Worm (Caenorhabditis elegans) whole organism, L1 larva: ENCODE data around the gene utp-20.

ENCODE experiments used
- C16A3.4 ChIP-seq: fragments of 150-350 bp; optimal IDR thresholded peaks from 2 replicates; lab custom pipeline; 2014; ENCODE audit warnings: missing biosample characterization, missing genetic modification characterization
- C34B4.2 ChIP-seq: sonication (generic microtip); optimal IDR thresholded peaks from 2 replicates; lab custom pipeline; 2017; ENCODE audit warnings: mild to moderate bottlenecking, missing genetic modification characterization, missing compliant biosample characterization
- F16B12.6 ChIP-seq: fragments of 150-350 bp; optimal IDR thresholded peaks from 2 replicates; lab custom pipeline; 2014; ENCODE audit warnings: missing biosample characterization, missing genetic modification characterization
- Y116A8C.19 ChIP-seq: sonication (generic microtip); optimal IDR thresholded peaks from 2 replicates; lab custom pipeline; 2016; ENCODE audit warnings: missing compliant biosample characterization, missing genetic modification characterization, borderline replicate concordance
- blmp-1 ChIP-seq: fragments of 150-350 bp; optimal IDR thresholded peaks from 2 replicates; lab custom pipeline; 2014; ENCODE audit warnings: missing biosample characterization, missing genetic modification characterization
- ceh-63 ChIP-seq: fragments of 200-800 bp; sonication (Bioruptor generic); optimal IDR thresholded peaks from 2 replicates; lab custom pipeline; 2018; ENCODE audit warnings: mild to moderate bottlenecking, missing genetic modification characterization, missing compliant biosample characterization
- ceh-82 ChIP-seq, 3 experiments: fragments of 150-350 bp in 1 of 3; sonication (generic microtip) in 2 of 3; optimal IDR thresholded peaks; 2 replicates each; lab custom pipeline; 2014 to 2017; ENCODE audit warnings: missing biosample characterization in 3 of 3, missing genetic modification characterization in 3 of 3
- ceh-90 ChIP-seq: sonication (generic microtip); optimal IDR thresholded peaks from 2 replicates; lab custom pipeline; 2016; ENCODE audit warnings: missing genetic modification characterization, missing compliant biosample characterization
- dsc-1 ChIP-seq: sonication (generic microtip); optimal IDR thresholded peaks from 2 replicates; lab custom pipeline; 2016; ENCODE audit warnings: mild to moderate bottlenecking, missing genetic modification characterization, missing compliant biosample characterization
- efl-1 ChIP-seq, 4 experiments: fragments of 150-350 bp; optimal IDR thresholded peaks in 3 of 4; peaks in 1 of 4; 1 replicate in 1 of 4; 2 replicates in 3 of 4; lab custom pipeline; 2014; ENCODE audit warnings: missing biosample characterization in 2 of 4, missing genetic modification characterization in 2 of 4, missing genetic modification reagents in 2 of 4
- efl-3 ChIP-seq: fragments of 200-800 bp; sonication (Bioruptor generic); optimal IDR thresholded peaks from 2 replicates; lab custom pipeline; 2018; ENCODE audit warnings: mild to moderate bottlenecking, missing genetic modification characterization, missing compliant biosample characterization
- egl-13 ChIP-seq: sonication (generic microtip); optimal IDR thresholded peaks from 2 replicates; lab custom pipeline; 2016; ENCODE audit warnings: missing genotype, missing genetic modification reagents, missing genetic modification characterization, missing compliant biosample characterization
- elt-2 ChIP-seq: sonication (generic microtip); optimal IDR thresholded peaks from 2 replicates; lab custom pipeline; 2016; ENCODE audit warnings: missing genetic modification characterization, mild to moderate bottlenecking, inconsistent platforms, missing compliant biosample characterization, missing genetic modification reagents
- ets-5 ChIP-seq: fragments of 200-800 bp; sonication (Bioruptor generic); IDR thresholded peaks from 2 replicates; pipeline ENCODE4 v1.3.6; 2022; ENCODE audit warnings: missing genetic modification characterization, missing compliant biosample characterization
- fkh-10 ChIP-seq: sonication (generic microtip); optimal IDR thresholded peaks from 2 replicates; lab custom pipeline; 2017; ENCODE audit warnings: missing biosample characterization, missing genetic modification reagents, missing genetic modification characterization
- fkh-4 ChIP-seq: sonication (generic microtip); optimal IDR thresholded peaks from 2 replicates; lab custom pipeline; 2016; ENCODE audit warnings: missing compliant biosample characterization, missing genetic modification characterization, borderline replicate concordance
- fkh-8 ChIP-seq: sonication (generic microtip); optimal IDR thresholded peaks from 2 replicates; lab custom pipeline; 2016; ENCODE audit warnings: mild to moderate bottlenecking, missing genetic modification characterization, missing compliant biosample characterization
- grh-1 ChIP-seq: fragments of 200-800 bp; sonication (Bioruptor generic); IDR thresholded peaks from 2 replicates; pipeline ENCODE4 v1.3.6; 2022; ENCODE audit warnings: missing genetic modification reagents, missing genetic modification characterization, missing compliant biosample characterization
- hpl-2 ChIP-seq: fragments of 150-350 bp; optimal IDR thresholded peaks from 2 replicates; lab custom pipeline; 2014; ENCODE audit warnings: missing biosample characterization, missing genetic modification reagents, missing genetic modification characterization
- irx-1 ChIP-seq: sonication (generic microtip); optimal IDR thresholded peaks from 2 replicates; lab custom pipeline; 2016; ENCODE audit warnings: missing genetic modification characterization, missing compliant biosample characterization
- lin-14 ChIP-seq: fragments of 200-800 bp; sonication (Bioruptor generic); optimal IDR thresholded peaks from 2 replicates; lab custom pipeline; 2018; ENCODE audit warnings: mild to moderate bottlenecking, missing genetic modification characterization, moderate library complexity, missing compliant biosample characterization
- lin-35 ChIP-seq, 2 experiments: fragments of 150-350 bp; optimal IDR thresholded peaks; 2 replicates each; lab custom pipeline; 2014; ENCODE audit warnings: missing biosample characterization in 2 of 2, missing genetic modification characterization in 2 of 2, missing genetic modification reagents in 2 of 2
- lir-3 ChIP-seq: sonication (generic microtip); optimal IDR thresholded peaks from 2 replicates; lab custom pipeline; 2016; ENCODE audit warnings: mild to moderate bottlenecking, missing genetic modification characterization, moderate library complexity, missing compliant biosample characterization; ENCODE audit not compliant: poor library complexity
- lsy-2 ChIP-seq, 2 experiments: fragments of 150-350 bp; optimal IDR thresholded peaks; 2 replicates each; lab custom pipeline; 2014; ENCODE audit warnings: missing biosample characterization in 2 of 2, missing genetic modification characterization in 2 of 2
- mab-9 ChIP-seq: fragments of 200-800 bp; sonication (Bioruptor generic); IDR thresholded peaks from 2 replicates; pipeline ENCODE4 v1.3.6; 2022; ENCODE audit warnings: missing genetic modification reagents, missing genetic modification characterization, missing compliant biosample characterization
- mef-2 ChIP-seq: fragments of 150-350 bp; optimal IDR thresholded peaks from 2 replicates; lab custom pipeline; 2014; ENCODE audit warnings: missing biosample characterization, missing genetic modification characterization
- mep-1 ChIP-seq: fragments of 150-350 bp; optimal IDR thresholded peaks from 2 replicates; lab custom pipeline; 2014; ENCODE audit warnings: missing biosample characterization, missing genetic modification characterization
- nhr-20 ChIP-seq: sonication (generic microtip); optimal IDR thresholded peaks from 2 replicates; lab custom pipeline; 2016; ENCODE audit warnings: mild to moderate bottlenecking, missing genetic modification characterization, missing compliant biosample characterization
- nhr-28 ChIP-seq: fragments of 150-350 bp; optimal IDR thresholded peaks from 2 replicates; lab custom pipeline; 2014; ENCODE audit warnings: missing biosample characterization, missing genetic modification characterization
- nhr-47 ChIP-seq: sonication (generic microtip); optimal IDR thresholded peaks from 2 replicates; lab custom pipeline; 2016; ENCODE audit warnings: mild to moderate bottlenecking, missing genetic modification characterization, moderate library complexity, missing compliant biosample characterization
- nhr-71 ChIP-seq: sonication (generic microtip); optimal IDR thresholded peaks from 2 replicates; lab custom pipeline; 2016; ENCODE audit warnings: mild to moderate bottlenecking, missing genetic modification characterization, moderate library complexity, missing compliant biosample characterization
- nhr-76 ChIP-seq: sonication (generic microtip); optimal IDR thresholded peaks from 2 replicates; lab custom pipeline; 2017; ENCODE audit warnings: missing biosample characterization, missing genetic modification characterization
- nhr-77 ChIP-seq: fragments of 150-350 bp; optimal IDR thresholded peaks from 2 replicates; lab custom pipeline; 2014; ENCODE audit warnings: missing biosample characterization, missing genetic modification characterization
- nhr-90 ChIP-seq: sonication (generic microtip); optimal IDR thresholded peaks from 2 replicates; lab custom pipeline; 2016; ENCODE audit warnings: mild to moderate bottlenecking, missing genetic modification characterization, missing compliant biosample characterization; ENCODE audit not compliant: poor library complexity
- rnt-1 ChIP-seq: sonication (generic microtip); optimal IDR thresholded peaks from 2 replicates; lab custom pipeline; 2016; ENCODE audit warnings: mild to moderate bottlenecking, missing genetic modification characterization, moderate library complexity, missing compliant biosample characterization
- snpc-4 ChIP-seq: fragments of 150-350 bp; optimal IDR thresholded peaks from 2 replicates; lab custom pipeline; 2014; ENCODE audit warnings: missing biosample characterization, missing genetic modification characterization
- snu-23 ChIP-seq: sonication (generic microtip); optimal IDR thresholded peaks from 2 replicates; lab custom pipeline; 2016; ENCODE audit warnings: missing genetic modification characterization, missing compliant biosample characterization
- tbx-2 ChIP-seq: sonication (generic microtip); optimal IDR thresholded peaks from 2 replicates; lab custom pipeline; 2016; ENCODE audit warnings: missing genetic modification characterization, missing compliant biosample characterization
- tlp-1 ChIP-seq: fragments of 150-350 bp; optimal IDR thresholded peaks from 2 replicates; lab custom pipeline; 2014; ENCODE audit warnings: missing biosample characterization, missing genetic modification characterization
- unc-130 ChIP-seq: fragments of 150-350 bp; optimal IDR thresholded peaks from 2 replicates; lab custom pipeline; 2017; ENCODE audit warnings: missing biosample characterization, missing genetic modification characterization, inconsistent platforms
- unc-62 ChIP-seq: fragments of 150-350 bp; optimal IDR thresholded peaks from 2 replicates; lab custom pipeline; 2014; ENCODE audit warnings: missing biosample characterization, missing genetic modification reagents, missing genetic modification characterization
- unc-86 ChIP-seq: sonication (generic microtip); optimal IDR thresholded peaks from 2 replicates; lab custom pipeline; 2016; ENCODE audit warnings: missing genetic modification characterization, missing compliant biosample characterization
- vab-15 ChIP-seq: sonication (generic microtip); optimal IDR thresholded peaks from 2 replicates; lab custom pipeline; 2017; ENCODE audit warnings: missing genotype, mild to moderate bottlenecking, missing genetic modification characterization, missing compliant biosample characterization
- xbp-1 ChIP-seq: sonication (generic microtip); optimal IDR thresholded peaks from 2 replicates; lab custom pipeline; 2016; ENCODE audit warnings: missing genetic modification characterization, missing compliant biosample characterization
- zip-4 ChIP-seq: fragments of 200-800 bp; sonication (Bioruptor generic); optimal IDR thresholded peaks from 2 replicates; lab custom pipeline; 2018; ENCODE audit warnings: mild to moderate bottlenecking, missing genetic modification characterization, moderate library complexity, missing compliant biosample characterization
- ztf-11 ChIP-seq, 2 experiments: sonication (generic microtip); optimal IDR thresholded peaks; 2 replicates each; lab custom pipeline; 2016 to 2017; ENCODE audit warnings: missing genetic modification characterization in 2 of 2, missing biosample characterization in 1 of 2, missing compliant biosample characterization in 1 of 2
- ztf-4 ChIP-seq: fragments of 150-350 bp; optimal IDR thresholded peaks from 2 replicates; lab custom pipeline; 2014; ENCODE audit warnings: missing biosample characterization, missing genetic modification characterization

utp-20 gene

DNA sequence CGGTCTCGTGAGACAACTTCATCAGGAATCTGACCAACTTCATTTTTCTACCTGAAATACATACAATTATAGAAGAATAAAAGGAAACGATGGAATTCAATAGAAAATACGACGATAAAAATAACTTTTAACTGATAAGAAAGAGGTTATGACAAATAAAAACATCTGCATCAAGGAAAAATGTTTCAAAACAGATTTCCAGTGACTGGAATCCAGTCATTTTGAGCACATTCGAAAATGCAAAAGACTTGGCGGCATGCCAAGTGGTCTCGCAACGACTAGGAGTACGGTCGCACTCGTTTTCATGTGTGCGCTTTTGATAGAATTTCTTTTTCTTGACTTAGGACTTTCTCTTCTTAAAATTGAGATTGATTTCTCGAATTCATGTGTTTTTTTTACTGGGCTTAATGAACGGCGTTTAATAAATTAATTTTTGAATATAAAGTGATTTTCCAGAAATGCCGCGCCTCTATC lies 46.4 kb upstream of the utp-20 start, which contains the start of the genes snr-3 and rsp-5 (continued):
- TF ChIP-seq elt-2 (tag; lab: Kevin White, UChicago) (peak; percentile 32), nhr-76 (no peak)

ce11 chrII:6491187-6491586 lies 45.0 kb upstream of the utp-20 start:
- no peak for TF ChIP-seq irx-1 (tag; lab: Kevin White, UChicago)
- no peak for TF ChIP-seq nhr-47 (tag; lab: Kevin White, UChicago)
- TF ChIP-seq ceh-90 (tag; lab: Kevin White, UChicago): no peak
- TF ChIP-seq unc-130 (tag; lab: Kevin White, UChicago): no peak
- TF ChIP-seq nhr-90 (tag; lab: Kevin White, UChicago): no peak
- TF ChIP-seq xbp-1 (tag; lab: Kevin White, UChicago): no peak
- TF ChIP-seq Y116A8C.19 (tag; lab: Kevin White, UChicago): no peak
- TF ChIP-seq mef-2 (tag; lab: Kevin White, UChicago): no peak
- no peak for TF ChIP-seq F16B12.6
- TF ChIP-seq unc-62 (GFP tag; lab: Kevin White, UChicago): no peak
- TF ChIP-seq C34B4.2 (tag; lab: Kevin White, UChicago): no peak
- no peak for TF ChIP-seq blmp-1 (tag; lab: Kevin White, UChicago)
- no peak for TF ChIP-seq lir-3 (tag; lab: Kevin White, UChicago)
- TF ChIP-seq tlp-1 (tag; lab: Kevin White, UChicago): no peak
- TF ChIP-seq ztf-11 (tag; optimal IDR thresholded peaks at IDR 0.05; lab: Kevin White, UChicago): no peak
- no peak for TF ChIP-seq fkh-4
- no peak for TF ChIP-seq ets-5
- no peak for TF ChIP-seq unc-86 (tag; lab: Kevin White, UChicago)
- no peak for TF ChIP-seq lin-14

ce11 chrII:6491817-6492452 lies 44.2 kb upstream of the utp-20 start, which contains the start of the genes T28D9.11 and T28D9.1:
Gene T28D9.11 (minus strand): TSS chrII:6491993.
Gene T28D9.1 (plus strand): TSS chrII:6492402.
- TF ChIP-seq ztf-4 (tag; lab: Kevin White, UChicago): peak; percentile 23
- TF ChIP-seq tbx-2 (tag; lab: Kevin White, UChicago): peak; percentile 18
- TF ChIP-seq dsc-1: peak; percentile 18
- TF ChIP-seq rnt-1 (tag; lab: Kevin White, UChicago): peak; percentile 58
- TF ChIP-seq hpl-2: no peak
- peak; percentile 32 for TF ChIP-seq nhr-20 (tag; lab: Kevin White, UChicago)
- TF ChIP-seq efl-1 (optimal IDR thresholded peaks at IDR 0.05; lab: Kevin White, UChicago): peak; percentile 38 to 55
- peak in 1 of 2 experiments; percentile 32 for TF ChIP-seq efl-1 (GFP tag; optimal IDR thresholded peaks at IDR 0.05 in 1 of 2; lab: Kevin White, UChicago)
- TF ChIP-seq fkh-10: peak; percentile 50
- peak; percentile 6 for TF ChIP-seq xbp-1 (tag; lab: Kevin White, UChicago)
- 0 out of 2 replicates have a peak, but pooled peaks have one; percentile 25 for TF ChIP-seq mab-9 (GFP tag; lab: Robert Waterston, UW)
- no peak for TF ChIP-seq nhr-28 (tag; lab: Kevin White, UChicago)
- TF ChIP-seq nhr-47 (tag; lab: Kevin White, UChicago): peak; percentile 56
- peak in 1 of 2 experiments; percentile 54 for TF ChIP-seq ztf-11 (tag; optimal IDR thresholded peaks at IDR 0.05; lab: Kevin White, UChicago)
- TF ChIP-seq vab-15 (tag; lab: Kevin White, UChicago): no peak
- TF ChIP-seq lsy-2 (tag; optimal IDR thresholded peaks at IDR 0.05; lab: Kevin White, UChicago): peak; percentile 46 to 71
- TF ChIP-seq fkh-8 (tag; lab: Kevin White, UChicago): peak; percentile 87
- peak; percentile 32 for TF ChIP-seq snu-23 (GFP tag; lab: Kevin White, UChicago)
- no peak for TF ChIP-seq ceh-63 (GFP tag; lab: Kevin White, UChicago)
- peak; percentile 55 for TF ChIP-seq nhr-71 (tag; lab: Kevin White, UChicago)
- TF ChIP-seq snpc-4 (tag; lab: Kevin White, UChicago): peak; percentile 80
- TF ChIP-seq egl-13 (tag; lab: Kevin White, UChicago): peak; percentile 26
- peak; percentile 54 for TF ChIP-seq nhr-77
- peak; percentile 53 for TF ChIP-seq unc-86 (tag; lab: Kevin White, UChicago)
- TF ChIP-seq grh-1 (GFP tag; lab: Robert Waterston, UW): 0 out of 2 replicates have a peak, but pooled peaks have one; percentile 22
- TF ChIP-seq C16A3.4: peak; percentile 12
- TF ChIP-seq elt-2 (tag; lab: Kevin White, UChicago): no peak
- TF ChIP-seq zip-4: no peak
- no peak for TF ChIP-seq efl-3 (GFP tag; lab: Kevin White, UChicago)
- peak in 2 of 3 experiments; percentile 56 to 81 for TF ChIP-seq ceh-82 (tag; optimal IDR thresholded peaks at IDR 0.05; lab: Kevin White, UChicago)
- TF ChIP-seq mep-1 (tag; lab: Kevin White, UChicago): peak; percentile 30
- peak in 1 of 2 experiments; percentile 56 for TF ChIP-seq lin-35 (GFP tag; optimal IDR thresholded peaks at IDR 0.05; lab: Kevin White, UChicago)
